Worm (Caenorhabditis elegans): Measurements from ENCODE around the gene sqv-4.

ce11 chrV:10659343-10659742 lies 1.9 kb downstream of the sqv-4 start:
- TF ChIP-seq T22C8.4 (GFP tag; IDR thresholded peaks at IDR 0.05): no peak
- TF ChIP-seq flt-1 (GFP tag; IDR thresholded peaks at IDR 0.05): no peak
- TF ChIP-seq cog-1 (tag; optimal IDR thresholded peaks at IDR 0.05): no peak
- no peak for TF ChIP-seq ref-1 (GFP tag; conservative IDR thresholded peaks at IDR 0.05)
- TF ChIP-seq ztf-29 (GFP tag; IDR thresholded peaks at IDR 0.05): no peak
- TF ChIP-seq med-1 (GFP tag; optimal IDR thresholded peaks at IDR 0.05; ENCODE audit: insufficient read depth): no peak
- TF ChIP-seq tab-1 (GFP tag; IDR thresholded peaks at IDR 0.05): no peak

Measured in whole organism, midembryonic.